Worm (Caenorhabditis elegans) whole organism, young adult: ENCODE results near the gene F54H5.5.
"Not testable (repeated sequence)": the region's sequence is repeated elsewhere in the genome, so short reads cannot be mapped to it uniquely, and the experiment has no call there.

Experiments
- B0019.2 ChIP-seq: fragments of 200-800 bp; sonication (Bioruptor generic); conservative IDR thresholded peaks from 2 replicates; pipeline ENCODE4 v1.3.6; 2022; ENCODE audit warnings: missing genetic modification reagents, missing genetic modification characterization, missing compliant biosample characterization
- B0261.1 ChIP-seq: sonication (generic microtip); optimal IDR thresholded peaks from 2 replicates; lab custom pipeline; 2016; ENCODE audit warnings: mild to moderate bottlenecking, missing genetic modification characterization, moderate library complexity, missing compliant biosample characterization
- C06A6.2 ChIP-seq: fragments of 200-800 bp; sonication (Bioruptor generic); conservative IDR thresholded peaks from 2 replicates; pipeline ENCODE4 v1.3.6; 2022; ENCODE audit warnings: missing genetic modification characterization, missing compliant biosample characterization
- C17E4.6 ChIP-seq: fragments of 200-800 bp; sonication (Bioruptor generic); IDR thresholded peaks from 2 replicates; pipeline ENCODE4 v1.3.6; 2022; ENCODE audit warnings: missing genetic modification reagents, missing genetic modification characterization, missing compliant biosample characterization
- F22D6.2 ChIP-seq: sonication (generic microtip); optimal IDR thresholded peaks from 2 replicates; lab custom pipeline; 2016; ENCODE audit warnings: mild to moderate bottlenecking, missing genetic modification characterization, missing compliant biosample characterization
- F49E8.2 ChIP-seq: sonication (generic microtip); optimal IDR thresholded peaks from 3 replicates; lab custom pipeline; 2017; ENCODE audit warnings: missing genetic modification characterization, mild to moderate bottlenecking, missing compliant biosample characterization, antibody characterized with exemption, moderate library complexity; ENCODE audit not compliant: insufficient read depth
- F57A8.1 ChIP-seq: fragments of 200-800 bp; sonication (Bioruptor generic); optimal IDR thresholded peaks from 2 replicates; lab custom pipeline; 2018; ENCODE audit warnings: mild to moderate bottlenecking, missing genetic modification characterization, moderate library complexity, missing compliant biosample characterization
- T26A5.8 ChIP-seq: sonication (generic microtip); optimal IDR thresholded peaks from 2 replicates; lab custom pipeline; 2016; ENCODE audit warnings: missing genetic modification characterization, missing compliant biosample characterization
- Y53F4B.3 ChIP-seq: fragments of 200-800 bp; sonication (Bioruptor generic); IDR thresholded peaks from 2 replicates; pipeline ENCODE4 v1.3.6; 2022; ENCODE audit warnings: missing genetic modification reagents, missing genetic modification characterization, missing compliant biosample characterization
- Y67H2A.10 ChIP-seq: fragments of 200-800 bp; sonication (Bioruptor generic); conservative IDR thresholded peaks from 2 replicates; pipeline ENCODE4 v1.3.6; 2022; ENCODE audit warnings: missing genetic modification reagents, missing genetic modification characterization, missing compliant biosample characterization
- aptf-2 ChIP-seq: fragments of 200-800 bp; sonication (Bioruptor generic); conservative IDR thresholded peaks from 2 replicates; pipeline ENCODE4 v1.3.6; 2022; ENCODE audit warnings: missing genetic modification reagents, missing genetic modification characterization, missing compliant biosample characterization
- athp-1 ChIP-seq: sonication (generic microtip); optimal IDR thresholded peaks from 2 replicates; lab custom pipeline; 2017; ENCODE audit warnings: mild to moderate bottlenecking, missing genetic modification characterization, missing compliant biosample characterization
- attf-5 ChIP-seq: fragments of 200-800 bp; sonication (Bioruptor generic); optimal IDR thresholded peaks from 2 replicates; lab custom pipeline; 2018; ENCODE audit warnings: mild to moderate bottlenecking, missing genetic modification characterization, missing compliant biosample characterization
- cebp-1 ChIP-seq, 2 experiments: fragments of 200-800 bp in 1 of 2; sonication (Bioruptor generic) in 1 of 2; sonication (generic microtip) in 1 of 2; IDR thresholded peaks in 1 of 2; optimal IDR thresholded peaks in 1 of 2; 2 replicates each; pipeline versions ENCODE4 v1.3.6 to Lab custom; 2017 to 2022; ENCODE audit warnings: missing compliant biosample characterization in 2 of 2, missing genetic modification characterization in 2 of 2, mild to moderate bottlenecking in 1 of 2, missing genetic modification reagents in 1 of 2, moderate library complexity in 1 of 2
- ceh-91 ChIP-seq: fragments of 200-800 bp; sonication (Bioruptor generic); IDR thresholded peaks from 2 replicates; pipeline ENCODE4 v1.3.6; 2022; ENCODE audit warnings: missing genetic modification reagents, missing genetic modification characterization, missing compliant biosample characterization
- egl-44 ChIP-seq: fragments of 200-800 bp; sonication (Bioruptor generic); IDR thresholded peaks from 2 replicates; pipeline ENCODE4 v1.3.6; 2022; ENCODE audit warnings: missing genetic modification reagents, missing genetic modification characterization, missing compliant biosample characterization
- him-1 ChIP-seq: sonication (generic microtip); optimal IDR thresholded peaks from 2 replicates; lab custom pipeline; 2016; ENCODE audit warnings: missing genotype, missing genetic modification reagents, missing genetic modification characterization, missing compliant biosample characterization
- hmg-20 ChIP-seq: fragments of 200-800 bp; sonication (Bioruptor generic); IDR thresholded peaks from 2 replicates; pipeline ENCODE4 v1.3.6; 2022; ENCODE audit warnings: missing genetic modification reagents, missing genetic modification characterization, missing compliant biosample characterization
- hrde-1 ChIP-seq: sonication (generic microtip); optimal IDR thresholded peaks from 2 replicates; lab custom pipeline; 2016; ENCODE audit warnings: missing genetic modification characterization, mild to moderate bottlenecking, missing compliant biosample characterization, moderate library complexity, missing genotype, missing genetic modification reagents, borderline replicate concordance
- let-526 ChIP-seq: fragments of 200-800 bp; sonication (Bioruptor generic); IDR thresholded peaks from 2 replicates; pipeline ENCODE4 v1.3.6; 2022; ENCODE audit warnings: missing genetic modification reagents, missing genetic modification characterization, missing compliant biosample characterization
- let-607 ChIP-seq, 2 experiments: fragments of 200-800 bp in 1 of 2; sonication (Bioruptor generic) in 1 of 2; sonication (generic microtip) in 1 of 2; optimal IDR thresholded peaks; 2 replicates each; lab custom pipeline; 2016 to 2018; ENCODE audit warnings: mild to moderate bottlenecking in 2 of 2, missing compliant biosample characterization in 2 of 2, missing genetic modification characterization in 2 of 2, moderate library complexity in 2 of 2, missing genotype in 1 of 2
- lin-40 ChIP-seq: sonication (generic microtip); optimal IDR thresholded peaks from 2 replicates; lab custom pipeline; 2016; ENCODE audit warnings: missing genetic modification characterization, mild to moderate bottlenecking, missing compliant biosample characterization, missing genotype, missing genetic modification reagents
- lir-1 ChIP-seq: fragments of 200-800 bp; sonication (Bioruptor generic); conservative IDR thresholded peaks from 2 replicates; pipeline ENCODE4 v1.3.6; 2022; ENCODE audit warnings: missing genetic modification reagents, missing genetic modification characterization, missing compliant biosample characterization
- nfya-1 ChIP-seq: sonication (generic microtip); optimal IDR thresholded peaks from 2 replicates; lab custom pipeline; 2017; ENCODE audit warnings: antibody characterized with exemption, missing compliant biosample characterization, missing genetic modification characterization, borderline replicate concordance; ENCODE audit not compliant: insufficient read depth
- nfya-2 ChIP-seq: fragments of 200-800 bp; sonication (Bioruptor generic); IDR thresholded peaks from 2 replicates; pipeline ENCODE4 v1.3.6; 2022; ENCODE audit warnings: missing genetic modification reagents, missing genetic modification characterization, missing compliant biosample characterization
- nfyb-1 ChIP-seq: fragments of 200-800 bp; sonication (Bioruptor generic); IDR thresholded peaks from 2 replicates; pipeline ENCODE4 v1.3.6; 2022; ENCODE audit warnings: missing genetic modification reagents, missing genetic modification characterization, missing compliant biosample characterization
- nhr-80 ChIP-seq: sonication (generic microtip); optimal IDR thresholded peaks from 2 replicates; lab custom pipeline; 2016; ENCODE audit warnings: missing genetic modification characterization, missing compliant biosample characterization
- nhr-90 ChIP-seq: sonication (generic microtip); optimal IDR thresholded peaks from 2 replicates; lab custom pipeline; 2016; ENCODE audit warnings: missing genotype, mild to moderate bottlenecking, missing genetic modification characterization, missing compliant biosample characterization
- rcor-1 ChIP-seq: fragments of 200-800 bp; sonication (Bioruptor generic); IDR thresholded peaks from 2 replicates; pipeline ENCODE4 v1.3.6; 2022; ENCODE audit warnings: missing genetic modification reagents, missing genetic modification characterization, missing compliant biosample characterization
- repo-1 ChIP-seq: sonication (generic microtip); optimal IDR thresholded peaks from 2 replicates; lab custom pipeline; 2017; ENCODE audit warnings: mild to moderate bottlenecking, missing genetic modification characterization, missing compliant biosample characterization
- rpc-1 ChIP-seq, 2 experiments: fragments of 150-350 bp in 1 of 2; sonication (generic microtip) in 1 of 2; optimal IDR thresholded peaks; 2 replicates each; lab custom pipeline; 2014 to 2018; ENCODE audit warnings: missing biosample characterization in 1 of 2, missing genetic modification characterization in 1 of 2, missing genetic modification reagents in 1 of 2, missing genotype in 1 of 2
- snpc-1.3 ChIP-seq: sonication (generic microtip); optimal IDR thresholded peaks from 2 replicates; lab custom pipeline; 2017; ENCODE audit warnings: missing genetic modification characterization, mild to moderate bottlenecking, missing compliant biosample characterization, antibody characterized with exemption, moderate library complexity, missing genotype, missing genetic modification reagents; ENCODE audit not compliant: insufficient read depth
- snpc-3.4 ChIP-seq: sonication (generic microtip); optimal IDR thresholded peaks from 2 replicates; lab custom pipeline; 2017; ENCODE audit warnings: missing genetic modification characterization, mild to moderate bottlenecking, missing compliant biosample characterization, antibody characterized with exemption, moderate library complexity, missing genotype, missing genetic modification reagents
- zfh-2 ChIP-seq: fragments of 200-800 bp; sonication (Bioruptor generic); conservative IDR thresholded peaks from 2 replicates; pipeline ENCODE4 v1.3.6; 2022; ENCODE audit warnings: missing genetic modification reagents, missing genetic modification characterization, missing compliant biosample characterization
- ztf-22 ChIP-seq: fragments of 200-800 bp; sonication (Bioruptor generic); optimal IDR thresholded peaks from 2 replicates; lab custom pipeline; 2018; ENCODE audit warnings: mild to moderate bottlenecking, missing genetic modification characterization, moderate library complexity, missing compliant biosample characterization
- ztf-25 ChIP-seq: fragments of 200-800 bp; sonication (Bioruptor generic); IDR thresholded peaks from 2 replicates; pipeline ENCODE4 v1.3.6; 2022; ENCODE audit warnings: missing genetic modification reagents, missing genetic modification characterization, missing compliant biosample characterization
- ztf-26 ChIP-seq: sonication (generic microtip); optimal IDR thresholded peaks from 2 replicates; lab custom pipeline; 2017; ENCODE audit warnings: missing genetic modification characterization, missing compliant biosample characterization
- ztf-3 ChIP-seq: fragments of 200-800 bp; sonication (Bioruptor generic); optimal IDR thresholded peaks from 2 replicates; lab custom pipeline; 2018; ENCODE audit warnings: mild to moderate bottlenecking, missing genetic modification characterization, missing compliant biosample characterization

Gene F54H5.5

ce11 chrII:6627182-6627581, at the start of gene F54H5.5, which contains the start of gene F54H5.2:
TSS of gene F54H5.5 (minus strand) at chrII:6627282.
TSS of gene F54H5.2 (plus strand) at chrII:6627484.
- TF ChIP-seq attf-5; ceh-91 (GFP tag; lab: Robert Waterston, UW); ztf-3 (GFP tag; lab: Kevin White, UChicago): not testable (repeated sequence)

- TF ChIP-seq nhr-80 (tag; lab: Kevin White, UChicago) (peak; percentile 64), ztf-25 (GFP tag; lab: Robert Waterston, UW) (no peak), let-526 (no peak), snpc-1.3 (tag; lab: Kevin White, UChicago) (no peak)
Measured at ce11 chrII:6673894-6674293, 46.8 kb upstream of the F54H5.5 start, which contains the start of gene H43E16.1. TSS of gene H43E16.1 (plus strand) at chrII:6674268.

ce11 chrII:6668496-6668895, 41.4 kb upstream of the F54H5.5 start:
- TF ChIP-seq F22D6.2 (tag; lab: Kevin White, UChicago), result no peak
- no peak for TF ChIP-seq aptf-2
- TF ChIP-seq ztf-26 (tag; lab: Kevin White, UChicago), result no peak
- TF ChIP-seq rcor-1 (GFP tag; lab: Robert Waterston, UW), result no peak
- TF ChIP-seq nfya-2 (GFP tag; lab: Robert Waterston, UW), result no peak
- no peak for TF ChIP-seq let-607 (tag; optimal IDR thresholded peaks at IDR 0.05; lab: Kevin White, UChicago)
- no peak for TF ChIP-seq C06A6.2 (GFP tag; lab: Robert Waterston, UW)
- no peak for TF ChIP-seq Y53F4B.3 (GFP tag; lab: Robert Waterston, UW)
- TF ChIP-seq F49E8.2 (tag; lab: Kevin White, UChicago), result no peak
- TF ChIP-seq ztf-22 (GFP tag; lab: Kevin White, UChicago), result no peak
- TF ChIP-seq B0261.1 (tag; lab: Kevin White, UChicago), result no peak
- no peak for TF ChIP-seq C17E4.6 (GFP tag; lab: Robert Waterston, UW)
- no peak for TF ChIP-seq nfyb-1 (GFP tag; lab: Robert Waterston, UW)
- TF ChIP-seq athp-1 (tag; lab: Kevin White, UChicago), result no peak
- no peak for TF ChIP-seq lin-40 (tag; lab: Kevin White, UChicago)
- no peak for TF ChIP-seq hmg-20
- TF ChIP-seq nhr-90 (tag; lab: Kevin White, UChicago), result no peak
- TF ChIP-seq B0019.2 (GFP tag; lab: Robert Waterston, UW), result no peak
- no peak for TF ChIP-seq nfya-1 (tag; lab: Kevin White, UChicago)

- TF ChIP-seq zfh-2 (GFP tag; lab: Robert Waterston, UW) (no peak), repo-1 (tag; lab: Kevin White, UChicago) (no peak), hrde-1 (tag; lab: Kevin White, UChicago) (no peak), F57A8.1 (GFP tag; lab: Kevin White, UChicago) (no peak), cebp-1 (GFP tag; IDR thresholded peaks at IDR 0.05; lab: Robert Waterston, UW) (no peak), cebp-1 (tag; optimal IDR thresholded peaks at IDR 0.05; lab: Kevin White, UChicago) (no peak), let-607 (tag; optimal IDR thresholded peaks at IDR 0.05; lab: Kevin White, UChicago) (no peak), attf-5 (no peak), rcor-1 (GFP tag; lab: Robert Waterston, UW) (no peak), egl-44 (GFP tag; lab: Robert Waterston, UW) (no peak), C06A6.2 (GFP tag; lab: Robert Waterston, UW) (no peak), lin-40 (tag; lab: Kevin White, UChicago) (no peak), him-1 (tag; lab: Kevin White, UChicago) (no peak), snpc-3.4 (tag; lab: Kevin White, UChicago) (no peak), nhr-80 (tag; lab: Kevin White, UChicago) (no peak), Y53F4B.3 (GFP tag; lab: Robert Waterston, UW) (no peak), T26A5.8 (no peak), rpc-1 (optimal IDR thresholded peaks at IDR 0.05; lab: Kevin White, UChicago) (no peak), rpc-1 (tag; optimal IDR thresholded peaks at IDR 0.05; lab: Kevin White, UChicago) (no peak), lir-1 (GFP tag; lab: Robert Waterston, UW) (no peak), Y67H2A.10 (GFP tag; lab: Robert Waterston, UW) (no peak), B0261.1 (tag; lab: Kevin White, UChicago) (no peak)
Measured at ce11 chrII:6667534-6667933, 40.5 kb upstream of the F54H5.5 start.
